Worm (Caenorhabditis elegans) whole organism, L4 larva: ENCODE results near the gene F40F8.3.

Experiments used
- F10B5.3 ChIP-seq: sonication (generic microtip); optimal IDR thresholded peaks from 2 replicates; lab custom pipeline; 2016; ENCODE audit warnings: mild to moderate bottlenecking, missing genetic modification characterization, missing compliant biosample characterization
- F26F4.8 ChIP-seq: fragments of 200-800 bp; sonication (Bioruptor generic); conservative IDR thresholded peaks from 2 replicates; pipeline ENCODE4 v1.3.6; 2022; ENCODE audit warnings: missing genetic modification characterization, missing compliant biosample characterization
- F44E2.7 ChIP-seq: fragments of 200-800 bp; sonication (Bioruptor generic); IDR thresholded peaks from 2 replicates; pipeline ENCODE4 v2.1.2; 2022; ENCODE audit warnings: missing genetic modification characterization, missing compliant biosample characterization
- T20F7.1 ChIP-seq: fragments of 200-800 bp; sonication (Bioruptor generic); optimal IDR thresholded peaks from 2 replicates; lab custom pipeline; 2018; ENCODE audit warnings: mild to moderate bottlenecking, missing genetic modification characterization, missing compliant biosample characterization
- Y105C5A.15 ChIP-seq: fragments of 200-800 bp; sonication (Bioruptor generic); IDR thresholded peaks from 2 replicates; pipeline ENCODE4 v1.3.6; 2022; ENCODE audit warnings: missing genetic modification characterization, missing compliant biosample characterization
- Y75B8A.6 ChIP-seq: fragments of 200-800 bp; sonication (Bioruptor generic); IDR thresholded peaks from 2 replicates; pipeline ENCODE4 v1.3.6; 2022; ENCODE audit warnings: missing genetic modification reagents, missing genetic modification characterization, missing compliant biosample characterization
- aha-1 ChIP-seq: fragments of 150-350 bp; peaks from one replicate; lab custom pipeline; 2014; ENCODE audit warnings: missing biosample characterization, missing genetic modification characterization
- ama-1 ChIP-seq: fragments of 150-350 bp; optimal IDR thresholded peaks from 2 replicates; lab custom pipeline; 2014; ENCODE audit warnings: inconsistent platforms, mixed read lengths
- arid-1 ChIP-seq: fragments of 200-800 bp; sonication (Bioruptor generic); conservative IDR thresholded peaks from 2 replicates; pipeline ENCODE4 v1.3.6; 2022; ENCODE audit warnings: missing genetic modification reagents, missing genetic modification characterization, missing compliant biosample characterization
- ceh-20 ChIP-seq: fragments of 200-800 bp; sonication (Bioruptor generic); IDR thresholded peaks from 2 replicates; pipeline ENCODE4 v1.3.6; 2022; ENCODE audit warnings: missing genetic modification reagents, missing genetic modification characterization, missing compliant biosample characterization
- ceh-32 ChIP-seq: sonication (generic microtip); optimal IDR thresholded peaks from 2 replicates; lab custom pipeline; 2016; ENCODE audit warnings: mild to moderate bottlenecking, missing genetic modification characterization, missing compliant biosample characterization; ENCODE audit not compliant: poor library complexity
- ctbp-1 ChIP-seq: fragments of 200-800 bp; sonication (Bioruptor generic); IDR thresholded peaks from 2 replicates; pipeline ENCODE4 v1.3.6; 2022; ENCODE audit warnings: missing genetic modification reagents, missing genetic modification characterization, missing compliant biosample characterization
- daf-16 ChIP-seq, 3 experiments: sonication (generic microtip); optimal IDR thresholded peaks; 2 replicates each; lab custom pipeline; 2016 to 2017; ENCODE audit warnings: missing genetic modification characterization in 3 of 3, missing genetic modification reagents in 3 of 3, mild to moderate bottlenecking in 2 of 3, missing compliant biosample characterization in 2 of 3, missing biosample characterization in 1 of 3, moderate library complexity in 1 of 3
- dmd-6 ChIP-seq: fragments of 200-800 bp; sonication (Bioruptor generic); IDR thresholded peaks from 2 replicates; pipeline ENCODE4 v1.3.6; 2022; ENCODE audit warnings: missing genetic modification reagents, missing genetic modification characterization, missing compliant biosample characterization
- dpl-1 ChIP-seq: fragments of 150-350 bp; optimal IDR thresholded peaks from 2 replicates; lab custom pipeline; 2014; ENCODE audit warnings: missing biosample characterization, missing genetic modification reagents, missing genetic modification characterization
- dve-1 ChIP-seq: sonication (generic microtip); optimal IDR thresholded peaks from 2 replicates; lab custom pipeline; 2017; ENCODE audit warnings: antibody characterized with exemption, mild to moderate bottlenecking, missing genetic modification characterization, missing compliant biosample characterization; ENCODE audit not compliant: insufficient read depth
- fkh-10 ChIP-seq: fragments of 150-350 bp; optimal IDR thresholded peaks from 2 replicates; lab custom pipeline; 2014; ENCODE audit warnings: missing biosample characterization, missing genetic modification reagents, missing genetic modification characterization
- fos-1 ChIP-seq: fragments of 150-350 bp; optimal IDR thresholded peaks from 2 replicates; lab custom pipeline; 2014; ENCODE audit warnings: missing biosample characterization, missing genetic modification characterization
- hif-1 ChIP-seq, 2 experiments: sonication (generic microtip); optimal IDR thresholded peaks; 2 replicates each; lab custom pipeline; 2016 to 2017; ENCODE audit warnings: missing compliant biosample characterization in 2 of 2, missing genetic modification characterization in 2 of 2, missing genetic modification reagents in 2 of 2, missing genotype in 2 of 2, mild to moderate bottlenecking in 1 of 2
- hlh-11 ChIP-seq: fragments of 200-800 bp; sonication (Bioruptor generic); optimal IDR thresholded peaks from 2 replicates; lab custom pipeline; 2018; ENCODE audit warnings: mild to moderate bottlenecking, missing genetic modification characterization, missing compliant biosample characterization
- hlh-30 ChIP-seq: sonication (generic microtip); optimal IDR thresholded peaks from 2 replicates; lab custom pipeline; 2017; ENCODE audit warnings: antibody characterized with exemption, mild to moderate bottlenecking, missing genetic modification characterization, missing compliant biosample characterization; ENCODE audit not compliant: insufficient read depth
- hmg-1.1 ChIP-seq: fragments of 200-800 bp; sonication (Bioruptor generic); IDR thresholded peaks from 2 replicates; pipeline ENCODE4 v1.3.6; 2022; ENCODE audit warnings: missing genetic modification reagents, missing genetic modification characterization, missing compliant biosample characterization
- lin-13 ChIP-seq: fragments of 150-350 bp; optimal IDR thresholded peaks from 2 replicates; lab custom pipeline; 2014; ENCODE audit warnings: missing biosample characterization, missing genetic modification reagents, missing genetic modification characterization
- lin-38 ChIP-seq: fragments of 200-800 bp; sonication (Bioruptor generic); IDR thresholded peaks from 2 replicates; pipeline ENCODE4 v1.3.6; 2022; ENCODE audit warnings: missing genetic modification reagents, missing genetic modification characterization, missing compliant biosample characterization
- lsy-2 ChIP-seq, 2 experiments: fragments of 150-350 bp in 1 of 2; sonication (generic microtip) in 1 of 2; optimal IDR thresholded peaks; 2 replicates each; lab custom pipeline; 2014 to 2017; ENCODE audit warnings: missing biosample characterization in 2 of 2, missing genetic modification characterization in 2 of 2
- madf-5 ChIP-seq, 2 experiments: fragments of 200-800 bp; sonication (Bioruptor generic); IDR thresholded peaks; 2 replicates each; pipeline ENCODE4 v1.3.6; 2022; ENCODE audit warnings: missing compliant biosample characterization in 2 of 2, missing genetic modification characterization in 2 of 2
- mdt-29 ChIP-seq: fragments of 200-800 bp; sonication (Bioruptor generic); IDR thresholded peaks from 2 replicates; pipeline ENCODE4 v1.3.6; 2022; ENCODE audit warnings: missing genetic modification reagents, missing genetic modification characterization, missing compliant biosample characterization
- mep-1 ChIP-seq: fragments of 150-350 bp; sonication (generic microtip); optimal IDR thresholded peaks from 3 replicates; lab custom pipeline; 2014; ENCODE audit warnings: missing biosample characterization, missing genetic modification characterization
- mes-2 ChIP-seq: sonication (generic microtip); optimal IDR thresholded peaks from 2 replicates; lab custom pipeline; 2016; ENCODE audit warnings: missing genotype, mild to moderate bottlenecking, missing genetic modification characterization, missing compliant biosample characterization; ENCODE audit not compliant: poor library complexity, severe bottlenecking
- nhr-11 ChIP-seq: fragments of 150-350 bp; optimal IDR thresholded peaks from 2 replicates; lab custom pipeline; 2014; ENCODE audit warnings: missing biosample characterization, missing genetic modification characterization
- nhr-111 ChIP-seq: fragments of 200-800 bp; sonication (Bioruptor generic); optimal IDR thresholded peaks from 2 replicates; lab custom pipeline; 2018; ENCODE audit warnings: mild to moderate bottlenecking, missing genetic modification characterization, missing compliant biosample characterization
- nhr-28 ChIP-seq: fragments of 150-350 bp; optimal IDR thresholded peaks from 2 replicates; lab custom pipeline; 2014; ENCODE audit warnings: missing biosample characterization, missing genetic modification characterization
- nhr-6 ChIP-seq: fragments of 150-350 bp; optimal IDR thresholded peaks from 2 replicates; lab custom pipeline; 2014; ENCODE audit warnings: missing biosample characterization, missing genetic modification characterization
- nhr-77 ChIP-seq: fragments of 150-350 bp; optimal IDR thresholded peaks from 2 replicates; lab custom pipeline; 2014; ENCODE audit warnings: missing biosample characterization, missing genetic modification characterization
- pqm-1 ChIP-seq: sonication (generic microtip); optimal IDR thresholded peaks from 2 replicates; lab custom pipeline; 2017; ENCODE audit warnings: missing biosample characterization, missing genetic modification characterization
- rbr-2 ChIP-seq: sonication (generic microtip); optimal IDR thresholded peaks from 2 replicates; lab custom pipeline; 2016; ENCODE audit warnings: missing genotype, missing genetic modification characterization, missing compliant biosample characterization
- saeg-2 ChIP-seq: fragments of 200-800 bp; sonication (Bioruptor generic); IDR thresholded peaks from 2 replicates; pipeline ENCODE4 v1.3.6; 2022; ENCODE audit warnings: missing genetic modification reagents, missing genetic modification characterization, missing compliant biosample characterization
- snpc-1.2 ChIP-seq: fragments of 200-800 bp; sonication (Bioruptor generic); IDR thresholded peaks from 2 replicates; pipeline ENCODE4 v1.3.6; 2022; ENCODE audit warnings: missing genetic modification reagents, missing genetic modification characterization, missing compliant biosample characterization
- spr-1 ChIP-seq: sonication (generic microtip); optimal IDR thresholded peaks from 2 replicates; lab custom pipeline; 2016; ENCODE audit warnings: mild to moderate bottlenecking, missing genetic modification characterization, missing compliant biosample characterization
- spr-3 ChIP-seq: fragments of 200-800 bp; sonication (Bioruptor generic); optimal IDR thresholded peaks from 2 replicates; lab custom pipeline; 2018; ENCODE audit warnings: mild to moderate bottlenecking, missing genetic modification characterization, missing compliant biosample characterization
- unc-130 ChIP-seq: sonication (generic microtip); optimal IDR thresholded peaks from 2 replicates; lab custom pipeline; 2016; ENCODE audit warnings: missing genetic modification reagents, missing genetic modification characterization, missing compliant biosample characterization
- zfp-2 ChIP-seq: sonication (generic microtip); optimal IDR thresholded peaks from 2 replicates; lab custom pipeline; 2016; ENCODE audit warnings: mild to moderate bottlenecking, missing genetic modification characterization, missing compliant biosample characterization
- zip-11 ChIP-seq: fragments of 200-800 bp; sonication (Bioruptor generic); IDR thresholded peaks from 2 replicates; pipeline ENCODE4 v1.3.6; 2022; ENCODE audit warnings: missing genetic modification characterization, missing compliant biosample characterization

The F40F8.3 gene

ce11 chrII:11126312-11127000 lies 2.6 kb upstream of the F40F8.3 start, which contains the start of the genes rps-9 and lsm-1:
rps-9 (minus strand) TSS chrII:11126362.
lsm-1 (plus strand) TSS chrII:11126950.
- TF ChIP-seq F26F4.8 (GFP tag; lab: Robert Waterston, UW) = no peak
- TF ChIP-seq hif-1 (tag; optimal IDR thresholded peaks at IDR 0.05; lab: Kevin White, UChicago) = peak in 1 of 2 experiments; percentile 64
- TF ChIP-seq daf-16 (GFP tag; optimal IDR thresholded peaks at IDR 0.05; lab: Kevin White, UChicago) = no peak
- peak; percentile 32 for TF ChIP-seq daf-16 (tag; optimal IDR thresholded peaks at IDR 0.05; lab: Kevin White, UChicago)
- peak; percentile 23 for TF ChIP-seq nhr-6 (tag; lab: Kevin White, UChicago)
- peak; percentile 49 to 98 for TF ChIP-seq lsy-2 (tag; optimal IDR thresholded peaks at IDR 0.05; lab: Kevin White, UChicago)
- no peak for TF ChIP-seq mdt-29 (GFP tag; lab: Robert Waterston, UW)
- peak; percentile 84 for TF ChIP-seq mes-2
- peak; percentile 71 for TF ChIP-seq mep-1 (tag; lab: Kevin White, UChicago)
- TF ChIP-seq Y105C5A.15 = no peak
- peak; percentile 63 for TF ChIP-seq dpl-1 (GFP tag; lab: Kevin White, UChicago)
- TF ChIP-seq dve-1 = peak; percentile 49
- TF ChIP-seq aha-1 = peak; percentile 23
- TF ChIP-seq hlh-30 (tag; lab: Kevin White, UChicago) = peak; percentile 58
- peak; percentile 60; the same call in 1 of the 2 replicates for TF ChIP-seq hmg-1.1 (GFP tag; lab: Robert Waterston, UW)
- TF ChIP-seq unc-130 = peak; percentile 45
- peak; percentile 70 for TF ChIP-seq lin-38 (GFP tag; lab: Robert Waterston, UW)
- peak; percentile 32 for TF ChIP-seq ama-1
- no peak for TF ChIP-seq F10B5.3
- peak; percentile 25; the same call in 1 of the 2 replicates for TF ChIP-seq dmd-6
- TF ChIP-seq pqm-1 = no peak
- peak; percentile 43 for TF ChIP-seq rbr-2 (tag; lab: Kevin White, UChicago)
- peak; percentile 60 for TF ChIP-seq lin-13 (GFP tag; lab: Kevin White, UChicago)
- peak; percentile 57 for TF ChIP-seq hlh-11 (tag; lab: Kevin White, UChicago)
- TF ChIP-seq nhr-28 (tag; lab: Kevin White, UChicago) = peak; percentile 5
- peak; percentile 45 for TF ChIP-seq nhr-11 (tag; lab: Kevin White, UChicago)
- peak; percentile 50 for TF ChIP-seq nhr-77 (tag; lab: Kevin White, UChicago)
- TF ChIP-seq arid-1 (GFP tag; lab: Robert Waterston, UW) = 0 out of 2 replicates have a peak, but pooled peaks have one; percentile 38
- TF ChIP-seq F44E2.7 (GFP tag; lab: Robert Waterston, UW) = no peak
- peak; percentile 40 for TF ChIP-seq fkh-10 (GFP tag; lab: Kevin White, UChicago)
- TF ChIP-seq, all 104 proteins: peak for 23

ce11 chrII:11127364-11127763 lies 1.7 kb upstream of the F40F8.3 start, which contains the start of gene F40F8.1:
F40F8.1 (plus strand) TSS chrII:11127664.
- TF ChIP-seq lin-13 (GFP tag; lab: Kevin White, UChicago) (no peak), Y105C5A.15 (no peak), ceh-32 (no peak), F44E2.7 (GFP tag; lab: Robert Waterston, UW) (no peak), hmg-1.1 (GFP tag; lab: Robert Waterston, UW) (no peak), dmd-6 (no peak), spr-1 (tag; lab: Kevin White, UChicago) (no peak), T20F7.1 (GFP tag; lab: Kevin White, UChicago) (no peak)
- TF ChIP-seq, all 104 proteins: peak for 0

ce11 chrII:11129517-11129916 lies 428 bp downstream of the F40F8.3 start, which contains the start of gene F40F8.12:
F40F8.12 (plus strand) TSS chrII:11129817.
- no peak for TF ChIP-seq Y105C5A.15
- no peak for TF ChIP-seq snpc-1.2 (GFP tag; lab: Robert Waterston, UW)
- no peak for TF ChIP-seq nhr-111 (GFP tag; lab: Kevin White, UChicago)
- TF ChIP-seq fos-1 (tag; lab: Kevin White, UChicago) = no peak
- no peak for TF ChIP-seq ceh-20 (GFP tag; lab: Robert Waterston, UW)
- no peak for TF ChIP-seq zip-11 (GFP tag; lab: Robert Waterston, UW)
- no peak for TF ChIP-seq zfp-2
- no peak for TF ChIP-seq saeg-2 (GFP tag; lab: Robert Waterston, UW)
- TF ChIP-seq madf-5 (GFP tag; IDR thresholded peaks at IDR 0.05; lab: Robert Waterston, UW) = no peak
- no peak for TF ChIP-seq ctbp-1
- TF ChIP-seq fkh-10 (GFP tag; lab: Kevin White, UChicago) = no peak
- TF ChIP-seq Y75B8A.6 (GFP tag; lab: Robert Waterston, UW) = no peak
- TF ChIP-seq spr-3 (GFP tag; lab: Kevin White, UChicago) = no peak
- TF ChIP-seq, all 104 proteins: peak for 0
